Fruit fly (Drosophila melanogaster) ovary, adult (tissue): ENCODE data around the gene CG12307.

ENCODE experiments used
- CG17801 ChIP-seq: fragments of 200-800 bp; optimal IDR thresholded peaks from 2 replicates; lab custom pipeline; 2019; ENCODE audit warnings: missing biosample characterization, mild to moderate bottlenecking, missing genetic modification characterization, moderate library complexity; ENCODE audit not compliant: partially characterized antibody

The CG12307 gene

DNA sequence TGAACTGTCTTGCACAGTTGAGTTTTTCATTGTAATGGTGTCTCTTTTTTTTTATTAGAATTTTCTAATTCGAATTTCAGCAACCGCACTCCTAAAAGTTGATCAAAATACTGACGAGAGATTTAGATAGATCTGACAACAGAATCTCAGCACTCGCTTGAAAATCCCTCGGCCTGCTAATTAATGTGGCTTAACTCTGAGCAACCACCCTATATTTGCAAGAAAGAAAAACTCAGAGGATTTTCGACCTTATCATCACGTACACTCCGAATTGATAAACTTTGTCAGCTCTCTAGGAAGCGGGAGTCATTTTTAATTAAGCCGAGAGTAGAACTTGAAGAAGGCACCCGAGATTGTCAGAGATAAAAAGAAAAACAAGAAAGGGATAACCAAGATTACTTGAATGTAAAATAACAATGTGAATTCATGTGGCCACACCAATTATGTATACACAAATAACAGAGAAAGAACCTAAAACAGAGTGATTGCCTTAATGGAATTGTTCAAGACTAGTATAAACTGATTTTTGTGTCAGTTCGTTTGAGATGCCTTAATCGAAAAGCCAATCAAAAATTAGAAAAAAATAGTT is at the start of gene CG12307, which contains the start of gene CG4983:
CG12307 (minus strand) TSS at position 101 of the 589 bp plus-strand sequence.
CG4983 (plus strand) TSS at position 539 of the 589 bp plus-strand sequence.
- no peak for TF ChIP-seq CG17801 (GFP tag; lab: Kevin White, UChicago)

DNA sequence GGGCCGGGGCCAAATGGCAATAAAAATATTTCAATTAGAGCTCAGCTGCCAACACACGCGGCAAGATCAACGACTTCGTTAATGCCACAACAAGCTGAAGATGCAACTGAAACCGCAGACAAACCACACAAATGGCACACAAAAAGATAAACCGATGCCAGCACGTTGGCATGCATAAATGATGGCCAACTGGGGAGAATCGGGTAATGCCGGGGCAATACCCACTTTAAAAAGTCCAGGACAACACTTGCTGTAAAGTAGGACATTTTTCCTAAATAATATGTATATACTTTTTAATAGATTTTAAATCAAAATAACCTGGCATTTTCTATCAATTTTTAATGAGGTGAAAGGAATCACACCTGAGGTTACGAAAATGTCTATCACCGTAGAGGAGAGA is 42.7 kb upstream of the CG12307 start, which contains the start of gene CG4988:
CG4988 (plus strand) TSS at position 301 of the 400 bp plus-strand sequence.
- TF ChIP-seq CG17801 (GFP tag; lab: Kevin White, UChicago) = no peak

DNA sequence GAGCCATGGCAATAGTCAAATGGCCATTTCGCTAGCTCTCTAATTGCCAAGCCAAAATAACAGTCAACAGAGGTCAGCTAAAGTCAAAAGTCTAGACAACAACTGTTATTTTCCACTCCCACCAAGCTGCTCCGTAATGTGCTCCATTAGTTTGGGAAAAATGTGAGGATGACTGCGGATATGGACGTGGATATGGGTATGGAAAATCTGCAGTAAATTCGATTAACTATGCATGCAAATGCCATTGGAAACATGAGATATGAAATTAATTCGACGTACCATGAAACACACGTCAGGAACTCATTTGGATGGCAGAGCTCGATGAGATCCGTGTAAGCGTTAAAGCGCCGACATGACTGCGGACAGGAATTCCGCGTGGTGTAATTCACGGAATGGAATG is 11.1 kb upstream of the CG12307 start, which contains the start of gene CG44477:
CG44477 (plus strand) TSS at position 301 of the 400 bp plus-strand sequence.
- no peak for TF ChIP-seq CG17801 (GFP tag; lab: Kevin White, UChicago)

DNA sequence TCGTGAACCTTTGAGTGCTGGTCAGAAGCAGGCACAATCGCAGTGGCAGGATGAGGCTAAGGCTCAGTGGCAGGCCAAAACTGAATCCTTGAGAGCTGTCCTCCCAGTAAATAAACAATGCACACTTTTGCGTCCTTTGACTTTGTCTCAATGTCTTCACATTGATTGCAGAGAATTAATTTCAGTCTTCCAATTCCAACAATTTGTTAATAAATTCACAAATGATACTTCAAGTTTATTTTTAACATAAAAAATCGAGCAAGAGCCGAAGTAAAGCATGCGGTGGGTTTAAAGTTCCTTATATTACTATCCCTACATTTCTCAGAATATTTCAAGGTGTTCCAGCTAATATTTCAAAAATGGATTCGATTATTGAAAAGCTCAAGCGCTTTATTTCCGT is 5.3 kb upstream of the CG12307 start, which contains the start of gene CG43167:
CG43167 (plus strand) TSS at position 301 of the 400 bp plus-strand sequence.
- TF ChIP-seq CG17801 (GFP tag; lab: Kevin White, UChicago) = no peak

DNA sequence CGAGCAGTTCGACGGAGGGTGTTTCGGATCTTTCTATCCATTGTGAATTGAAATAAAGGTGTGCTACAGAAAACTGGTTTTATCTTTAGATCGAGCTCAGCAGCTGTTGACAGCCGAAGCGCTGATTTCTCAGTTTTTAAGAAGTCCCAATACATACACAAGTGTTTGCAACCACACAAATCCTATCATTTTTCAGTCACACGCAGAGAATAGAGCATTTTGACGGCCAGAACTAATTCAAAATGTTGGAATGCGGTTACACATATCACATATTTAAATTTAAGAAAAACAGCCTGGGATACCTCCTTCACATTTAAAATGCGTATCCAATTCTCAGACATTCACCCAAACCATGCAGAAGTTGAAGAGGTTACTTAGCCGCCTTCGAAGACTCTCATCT is 3.1 kb downstream of the CG12307 start, which contains the start of gene CG6614:
CG6614 (minus strand) TSS at position 101 of the 400 bp plus-strand sequence.
- no peak for TF ChIP-seq CG17801 (GFP tag; lab: Kevin White, UChicago)

DNA sequence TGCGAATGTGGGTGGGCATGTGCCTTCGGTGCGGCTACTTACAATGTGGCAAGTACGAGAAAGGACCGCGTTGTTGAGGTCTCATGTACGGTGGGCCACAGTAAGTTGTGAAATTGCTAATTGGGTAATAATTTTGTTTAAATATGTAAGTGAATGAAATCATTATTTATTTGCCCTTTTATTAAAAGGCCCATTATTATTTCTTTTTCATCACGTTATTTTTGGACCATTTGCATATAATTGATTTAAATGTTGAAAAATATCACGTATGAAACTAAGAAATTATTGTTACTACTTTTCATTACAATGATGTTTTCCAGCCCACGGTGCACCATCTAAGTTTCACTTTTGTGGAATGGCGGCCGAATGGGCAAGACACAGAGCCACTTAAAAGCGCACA is 23.5 kb downstream of the CG12307 start:
- no peak for TF ChIP-seq CG17801 (GFP tag; lab: Kevin White, UChicago)

DNA sequence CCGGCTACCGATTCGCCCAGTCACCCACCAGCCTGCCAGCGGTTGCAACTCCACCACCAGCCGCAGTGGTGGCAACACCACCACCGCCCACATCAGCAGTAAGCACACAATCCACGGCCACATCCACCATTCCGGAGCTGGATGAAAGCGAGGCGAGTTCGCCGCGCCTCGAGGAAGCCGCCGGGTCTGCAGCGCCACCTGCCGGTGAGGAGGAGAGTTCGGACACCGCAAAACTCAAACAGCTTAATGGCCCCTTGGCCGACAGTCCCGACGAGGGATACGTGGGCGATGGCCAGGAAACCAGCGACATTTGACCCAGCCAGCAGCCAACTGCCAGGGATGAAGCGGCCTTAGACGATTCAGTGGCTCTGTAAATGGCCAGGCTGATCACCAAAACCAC is 27.6 kb downstream of the CG12307 start:
- TF ChIP-seq CG17801 (GFP tag; lab: Kevin White, UChicago) = no peak

DNA sequence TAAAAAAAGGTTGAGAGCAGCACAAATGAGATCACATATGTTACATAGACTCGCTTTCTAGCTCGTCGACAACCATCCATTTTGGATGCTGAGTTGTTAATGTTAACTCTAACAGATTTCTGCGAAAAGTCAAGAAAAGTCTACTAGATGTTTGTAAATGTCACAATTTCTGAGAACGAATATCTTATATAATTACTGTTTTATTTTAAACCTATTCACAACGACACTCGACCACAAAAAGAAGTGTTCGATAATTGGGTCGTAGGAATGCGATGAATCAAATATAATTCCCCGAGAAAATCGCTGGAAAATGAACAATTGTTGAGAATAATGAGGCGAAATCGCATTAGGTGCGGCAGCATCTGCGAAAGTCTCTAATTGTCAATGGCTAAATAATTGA is 40.1 kb downstream of the CG12307 start, which contains the start of gene spag4:
spag4 (minus strand) TSS at position 101 of the 400 bp plus-strand sequence.
- no peak for TF ChIP-seq CG17801 (GFP tag; lab: Kevin White, UChicago)
